Worm (Caenorhabditis elegans): Measurements from ENCODE around the gene F54D10.7.
"Not testable (repeated sequence)": the region's sequence is repeated elsewhere in the genome, so short reads cannot be mapped to it uniquely, and the experiment has no call there.

DNA sequence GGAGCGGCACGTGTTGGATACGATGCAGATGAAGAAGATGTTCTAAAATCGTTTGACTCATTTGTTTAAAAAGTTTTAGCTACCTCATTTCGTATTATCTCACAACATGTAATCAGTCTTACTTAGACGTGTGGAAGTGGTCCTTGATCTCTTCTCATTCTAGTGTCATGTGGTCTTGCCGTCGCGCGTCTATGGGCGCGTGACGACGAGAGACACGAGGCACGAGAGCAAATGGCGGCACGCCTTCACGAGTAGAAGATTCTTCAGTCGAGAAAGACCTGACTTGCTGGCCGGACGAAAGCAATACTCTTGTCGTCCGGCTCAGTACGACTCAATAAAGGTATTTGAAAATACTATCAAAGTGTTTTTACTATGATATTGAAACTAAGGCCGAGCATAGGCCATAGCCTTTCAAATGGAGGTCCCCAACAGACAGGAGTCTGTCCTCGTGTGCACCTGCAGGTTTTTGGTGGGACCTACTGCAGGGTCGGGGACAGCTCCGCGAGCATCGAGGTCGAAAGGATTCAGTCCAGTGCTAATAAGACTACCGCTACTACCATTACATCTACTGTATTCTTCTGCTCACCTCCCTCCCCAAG lies 4.7 kb downstream of the F54D10.7 start, which contains the start of gene fbxa-24:
- not testable (repeated sequence) for TF ChIP-seq unc-39, lin-13, snpc-4, hlh-1, ztf-11, mab-5 (tag; optimal IDR thresholded peaks at IDR 0.05)

Data from whole organism, mixed stage, embryonic.